Fruit fly (Drosophila melanogaster) ovary, adult (tissue): ENCODE data around the gene CG11891.

Source experiments
- CG17801 ChIP-seq: fragments of 200-800 bp; optimal IDR thresholded peaks from 2 replicates; lab custom pipeline; 2019; ENCODE audit warnings: missing biosample characterization, mild to moderate bottlenecking, missing genetic modification characterization, moderate library complexity; ENCODE audit not compliant: partially characterized antibody

The CG11891 gene

DNA sequence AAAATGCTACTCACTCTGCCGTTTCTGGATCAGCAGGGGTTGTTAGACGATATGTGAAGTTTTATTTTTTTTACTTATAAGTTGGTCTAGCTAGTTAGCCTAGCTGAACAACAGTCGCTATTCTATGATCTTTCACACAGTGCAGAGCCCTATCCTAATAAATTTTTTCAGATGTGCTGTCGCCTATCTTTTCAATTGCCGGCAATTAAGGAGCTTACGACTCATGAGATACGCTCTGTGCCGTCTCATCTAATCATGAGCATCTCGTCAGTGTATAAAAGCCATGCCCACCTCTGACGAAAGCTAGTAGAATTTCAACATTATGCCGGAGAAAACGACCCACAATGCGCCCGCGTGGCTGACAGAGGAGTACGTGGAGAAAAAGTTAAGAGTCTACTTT is at the start of gene CG11891, which contains the start of gene CG11889:
Gene CG11891, plus strand, starts transcription at position 301 of the 400 bp plus-strand sequence.
Gene CG11889, plus strand, starts transcription at position 301 of the 400 bp plus-strand sequence.
- no peak for TF ChIP-seq CG17801 (GFP tag; lab: Kevin White, UChicago)

- peak; percentile 0 for TF ChIP-seq CG17801 (GFP tag; lab: Kevin White, UChicago)
Measured at dm6 chr3R:25221203-25221807, 48.7 kb upstream of the CG11891 start, which contains the start of gene Alg9. Alg9 (plus strand) TSS chr3R:25221589.

DNA sequence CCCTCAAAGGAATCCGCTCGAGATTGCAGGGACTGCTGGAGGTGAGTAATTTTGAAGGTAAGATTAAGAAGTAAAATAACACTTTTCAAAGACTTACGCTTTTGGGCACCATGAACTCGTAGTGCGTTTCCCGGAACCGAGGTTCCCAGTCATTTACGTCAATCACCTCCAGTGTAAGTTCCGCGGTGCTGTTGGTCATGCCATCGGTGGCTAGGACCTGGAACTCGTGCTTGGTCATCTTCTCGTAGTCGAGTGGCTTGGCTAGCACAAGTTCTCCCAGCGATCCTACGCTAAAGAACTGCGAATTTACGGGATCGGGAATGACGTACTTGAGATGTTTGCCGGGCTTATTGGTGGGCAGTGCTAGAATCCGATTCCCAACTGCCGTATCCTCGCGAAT is 44.5 kb upstream of the CG11891 start:
- no peak for TF ChIP-seq CG17801 (GFP tag; lab: Kevin White, UChicago)

DNA sequence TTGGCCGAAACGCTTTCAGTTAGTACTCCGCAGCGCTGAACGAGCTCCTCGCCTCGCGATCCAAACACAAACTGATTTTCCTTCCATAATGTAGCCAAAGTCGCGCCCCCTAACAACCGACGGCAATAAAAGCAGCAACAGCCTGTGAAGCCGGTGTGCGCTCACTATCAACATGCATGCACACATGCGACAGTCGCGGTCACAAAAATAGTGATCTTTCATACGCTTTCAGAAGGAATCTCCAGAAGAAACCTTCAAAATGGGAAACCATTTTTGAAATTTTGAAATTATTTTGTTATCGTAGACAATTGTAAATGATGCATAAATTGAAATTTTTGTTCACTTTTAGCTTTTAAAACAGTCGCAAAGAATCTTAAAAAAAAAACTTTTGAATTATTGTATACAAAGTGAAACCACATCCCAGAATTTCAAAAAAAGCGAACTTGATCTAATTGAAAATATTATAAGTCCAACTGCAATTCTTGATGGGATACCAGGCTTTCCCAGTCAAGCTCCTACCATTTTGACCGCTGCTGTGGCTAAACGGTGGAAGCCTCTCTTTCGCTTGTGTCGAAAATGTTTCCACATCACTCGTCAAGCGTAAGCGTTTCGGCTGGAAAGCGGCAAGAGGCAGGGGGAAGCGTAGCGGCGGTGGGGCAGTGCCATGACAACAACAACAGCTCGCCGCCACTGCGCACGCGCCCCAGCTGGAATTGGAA is 37.6 kb upstream of the CG11891 start, which contains the start of gene Cad96Cb:
Gene Cad96Cb, minus strand, starts transcription at position 51 of the 719 bp plus-strand sequence.
- TF ChIP-seq CG17801 (GFP tag; lab: Kevin White, UChicago) = peak; percentile 6

- peak; percentile 29 for TF ChIP-seq CG17801 (GFP tag; lab: Kevin White, UChicago)
Measured at dm6 chr3R:25235362-25235761, 34.6 kb upstream of the CG11891 start, which contains the start of gene Sil1. Sil1 (minus strand) TSS chr3R:25235529.

DNA sequence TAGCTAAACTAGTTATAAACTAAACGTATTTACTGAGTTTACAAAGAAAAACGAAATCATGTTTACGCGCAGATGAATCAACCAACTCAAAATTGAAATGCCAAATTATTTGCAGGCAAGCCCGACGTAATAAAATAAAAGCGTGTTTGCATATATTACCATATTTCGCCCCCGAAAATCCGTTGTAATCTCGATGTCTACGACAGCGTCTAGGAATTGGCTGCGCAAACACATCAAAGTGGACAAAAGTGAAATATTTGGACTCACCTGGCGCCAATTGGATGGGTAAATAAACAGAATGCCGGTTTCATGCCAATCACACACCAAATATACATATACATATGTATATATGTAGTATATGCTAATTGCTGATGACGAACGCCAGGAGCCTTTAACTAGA is 33.9 kb upstream of the CG11891 start:
- no peak for TF ChIP-seq CG17801 (GFP tag; lab: Kevin White, UChicago)

DNA sequence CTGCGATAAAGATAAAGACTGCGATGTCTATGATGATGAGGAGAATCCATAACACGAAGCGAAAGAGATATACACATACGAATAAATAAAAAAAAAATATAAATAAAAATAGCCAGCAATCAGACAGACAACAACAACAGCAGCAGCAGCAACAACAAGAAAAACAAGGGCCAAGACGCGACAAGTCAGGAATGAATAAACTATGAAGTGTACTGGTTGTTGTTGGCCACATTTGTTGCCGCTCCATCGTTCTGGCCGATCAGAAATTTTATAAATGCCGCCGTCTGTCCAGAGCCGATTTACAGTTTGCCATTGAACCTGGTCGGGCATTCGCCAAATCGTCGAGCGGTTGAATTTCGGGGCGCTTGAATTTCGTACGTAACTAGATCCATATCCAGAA is 32.7 kb upstream of the CG11891 start, which contains the start of gene Jhbp7:
Gene Jhbp7, plus strand, starts transcription at position 301 of the 400 bp plus-strand sequence.
- TF ChIP-seq CG17801 (GFP tag; lab: Kevin White, UChicago) = no peak

DNA sequence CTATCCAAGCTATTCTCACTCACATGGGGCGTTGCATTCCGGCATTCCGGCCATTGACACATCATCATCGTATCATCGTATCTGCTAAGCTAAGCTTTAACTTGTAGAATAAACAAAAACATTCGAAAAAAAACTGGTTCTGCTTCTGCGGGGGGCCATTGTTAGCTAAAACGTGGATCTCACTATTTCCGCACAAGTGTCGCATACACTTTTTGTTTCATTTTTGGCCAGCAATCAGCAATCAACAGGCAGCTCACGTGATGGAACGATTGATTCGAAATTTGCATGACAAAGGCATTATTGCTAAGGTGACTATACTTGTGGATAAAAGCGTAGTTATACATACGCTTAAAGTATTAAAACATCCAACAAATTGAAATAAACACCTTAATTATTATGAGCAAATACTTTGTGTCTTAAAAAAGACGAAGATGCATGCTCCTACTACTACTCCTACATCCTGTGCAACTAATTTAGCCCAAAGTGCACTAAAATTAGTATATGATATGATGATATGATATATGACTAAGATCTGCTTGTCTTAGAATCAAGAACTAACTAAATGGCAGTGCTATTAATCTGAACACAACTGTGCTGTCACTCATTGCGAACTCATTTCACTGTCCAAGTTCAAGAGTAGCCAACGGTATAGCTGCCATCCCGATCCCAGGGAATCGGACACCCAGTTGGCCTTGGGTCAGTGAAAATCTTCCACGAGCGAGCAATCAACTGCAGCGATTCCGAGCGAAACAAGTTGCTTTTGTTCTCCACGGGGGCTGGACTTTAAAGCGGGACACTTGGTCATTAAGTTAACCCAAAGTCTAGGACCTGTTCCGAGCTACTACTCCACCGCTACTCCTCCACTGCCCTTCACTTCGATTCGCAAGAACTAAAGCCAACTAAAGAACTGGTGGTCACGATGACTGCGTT is 31.0 kb upstream of the CG11891 start:
- no peak for TF ChIP-seq CG17801 (GFP tag; lab: Kevin White, UChicago)

dm6 chr3R:25239880-25240279 is 30.1 kb upstream of the CG11891 start, which contains the start of gene to:
to (plus strand) TSS chr3R:25240180.
- no peak for TF ChIP-seq CG17801 (GFP tag; lab: Kevin White, UChicago)

DNA sequence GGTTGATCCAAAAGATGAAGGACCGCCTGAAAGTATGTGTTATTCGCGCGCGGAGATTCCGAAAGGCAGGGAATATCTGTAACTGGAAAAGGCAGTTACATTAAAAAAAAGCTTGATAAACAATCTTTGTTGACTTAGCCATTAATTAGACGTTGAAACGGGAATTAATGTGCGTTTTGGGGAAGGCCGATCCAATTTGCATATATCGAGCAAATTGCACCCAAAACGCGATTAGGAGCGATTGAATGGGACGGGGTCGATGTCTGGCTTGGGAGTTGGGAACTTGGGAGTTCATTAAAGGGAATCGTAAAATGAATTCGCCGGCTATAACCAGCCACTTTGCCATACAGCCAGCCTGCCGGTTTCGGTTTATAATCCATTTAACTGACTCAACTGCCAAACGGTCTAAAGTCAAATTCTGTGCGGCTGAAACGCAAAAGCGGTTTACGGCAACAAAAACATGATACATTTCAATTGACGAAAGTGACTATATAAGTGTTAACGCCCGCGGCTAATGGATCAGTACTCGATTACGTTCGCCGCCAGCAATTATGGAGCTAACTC is 28.4 kb upstream of the CG11891 start, which contains the start of gene CG11854:
Gene CG11854, plus strand, starts transcription at position 514 of the 564 bp plus-strand sequence.
- TF ChIP-seq CG17801 (GFP tag; lab: Kevin White, UChicago) = no peak

DNA sequence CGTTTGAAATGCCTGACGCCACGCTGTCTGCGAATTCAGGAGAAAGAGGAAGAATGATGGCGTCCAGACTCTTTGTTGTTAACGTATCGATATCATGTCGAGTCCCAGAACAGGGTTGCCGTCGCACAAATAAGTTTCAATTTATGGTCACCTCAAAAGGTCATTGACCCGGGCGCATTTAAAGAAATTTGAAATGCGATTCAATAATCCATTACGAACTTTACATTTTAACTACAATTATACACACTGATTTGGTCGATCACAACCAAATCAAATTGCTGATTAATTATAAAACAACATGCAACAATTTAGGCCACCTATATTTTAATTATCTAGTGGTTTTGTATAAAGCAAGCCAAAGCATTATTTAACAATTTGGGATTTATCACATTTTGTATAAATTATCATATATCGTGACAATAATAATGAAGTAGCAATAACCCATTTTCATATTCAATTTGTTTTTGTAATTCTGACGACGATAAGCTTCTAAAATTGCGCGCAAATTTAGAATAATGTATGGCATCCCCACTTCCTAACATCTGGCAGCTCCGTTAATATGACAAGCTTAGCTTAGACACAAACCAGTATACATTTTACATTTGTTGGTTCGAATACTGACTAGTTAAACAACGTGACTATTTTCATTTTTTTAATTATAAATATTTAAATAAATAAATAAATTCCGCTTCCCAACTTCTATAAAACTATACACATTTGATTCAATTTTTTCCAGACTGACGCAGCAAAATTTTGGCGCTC is 24.8 kb upstream of the CG11891 start, which contains the start of gene bam:
Gene bam, minus strand, starts transcription at position 58 of the 762 bp plus-strand sequence.
- no peak for TF ChIP-seq CG17801 (GFP tag; lab: Kevin White, UChicago)

DNA sequence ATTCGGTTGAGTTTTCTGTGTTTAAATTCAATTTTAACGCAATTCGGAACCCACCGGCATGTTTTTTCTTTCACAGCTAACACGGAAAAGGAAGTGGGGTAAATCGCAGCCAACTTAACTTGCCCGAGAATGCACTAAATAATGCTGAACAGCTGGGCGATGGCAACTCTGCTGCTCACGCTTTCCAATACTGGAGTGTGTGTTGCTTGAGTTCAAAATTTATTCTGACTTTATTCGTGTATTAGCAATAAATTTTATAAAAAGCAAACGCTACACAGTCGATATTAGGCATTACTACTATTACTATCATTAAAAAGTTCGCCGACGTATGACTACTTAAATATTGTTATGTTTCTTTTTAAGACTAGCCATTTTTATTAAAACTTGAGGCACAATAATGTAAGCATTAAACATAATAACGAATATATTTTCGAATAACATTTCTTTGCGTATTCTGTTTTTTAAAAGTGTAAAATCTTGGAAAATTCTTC is 22.6 kb upstream of the CG11891 start, which contains the start of the genes RpS27 and Nup37:
Gene RpS27, minus strand, starts transcription at position 136 of the 491 bp plus-strand sequence.
Gene Nup37, plus strand, starts transcription at position 280 of the 491 bp plus-strand sequence.
- TF ChIP-seq CG17801 (GFP tag; lab: Kevin White, UChicago) = peak; percentile 89
